Worm (Caenorhabditis elegans) whole organism, young adult: ENCODE data around the gene srx-93.

Experiments
- B0035.1 ChIP-seq: sonication (generic microtip); optimal IDR thresholded peaks from 2 replicates; lab custom pipeline; 2016; ENCODE audit warnings: missing genetic modification characterization, mild to moderate bottlenecking, missing compliant biosample characterization, missing genotype, missing genetic modification reagents
- B0336.3 ChIP-seq: fragments of 200-800 bp; sonication (Bioruptor generic); IDR thresholded peaks from 2 replicates; pipeline ENCODE4 v1.3.6; 2022; ENCODE audit warnings: missing genetic modification characterization, missing compliant biosample characterization
- C06A6.2 ChIP-seq: fragments of 200-800 bp; sonication (Bioruptor generic); conservative IDR thresholded peaks from 2 replicates; pipeline ENCODE4 v1.3.6; 2022; ENCODE audit warnings: missing genetic modification characterization, missing compliant biosample characterization
- D2030.7 ChIP-seq: fragments of 200-800 bp; sonication (Bioruptor generic); IDR thresholded peaks from 2 replicates; pipeline ENCODE4 v1.3.6; 2022; ENCODE audit warnings: missing genetic modification reagents, missing genetic modification characterization, missing compliant biosample characterization
- F10E7.11 ChIP-seq: sonication (generic microtip); optimal IDR thresholded peaks from 2 replicates; lab custom pipeline; 2017; ENCODE audit warnings: mild to moderate bottlenecking, missing genetic modification characterization, moderate library complexity, missing compliant biosample characterization
- F37B4.10 ChIP-seq: fragments of 200-800 bp; sonication (Bioruptor generic); IDR thresholded peaks from 2 replicates; pipeline ENCODE4 v1.3.6; 2022; ENCODE audit warnings: missing genetic modification characterization, missing compliant biosample characterization
- F49E8.2 ChIP-seq: sonication (generic microtip); optimal IDR thresholded peaks from 3 replicates; lab custom pipeline; 2017; ENCODE audit warnings: missing genetic modification characterization, mild to moderate bottlenecking, missing compliant biosample characterization, antibody characterized with exemption, moderate library complexity; ENCODE audit not compliant: insufficient read depth
- F52B5.7 ChIP-seq: sonication (generic microtip); optimal IDR thresholded peaks from 2 replicates; lab custom pipeline; 2016; ENCODE audit warnings: mild to moderate bottlenecking, missing genetic modification characterization, missing compliant biosample characterization
- K12H6.12 ChIP-seq: fragments of 200-800 bp; sonication (Bioruptor generic); optimal IDR thresholded peaks from 2 replicates; lab custom pipeline; 2018; ENCODE audit warnings: mild to moderate bottlenecking, missing genetic modification characterization, missing compliant biosample characterization
- Y53F4B.3 ChIP-seq: fragments of 200-800 bp; sonication (Bioruptor generic); IDR thresholded peaks from 2 replicates; pipeline ENCODE4 v1.3.6; 2022; ENCODE audit warnings: missing genetic modification reagents, missing genetic modification characterization, missing compliant biosample characterization
- Y56A3A.18 ChIP-seq: fragments of 200-800 bp; sonication (Bioruptor generic); IDR thresholded peaks from 2 replicates; pipeline ENCODE4 v1.3.6; 2022; ENCODE audit warnings: missing genetic modification reagents, missing genetic modification characterization, missing compliant biosample characterization
- Y79H2A.3 ChIP-seq: fragments of 200-800 bp; sonication (Bioruptor generic); conservative IDR thresholded peaks from 2 replicates; pipeline ENCODE4 v1.3.6; 2022; ENCODE audit warnings: missing genetic modification reagents, missing genetic modification characterization, missing compliant biosample characterization
- ZK185.1 ChIP-seq: sonication (generic microtip); optimal IDR thresholded peaks from 2 replicates; lab custom pipeline; 2016; ENCODE audit warnings: mild to moderate bottlenecking, missing genetic modification characterization, missing compliant biosample characterization; ENCODE audit not compliant: poor library complexity, severe bottlenecking
- akir-1 ChIP-seq: fragments of 200-800 bp; sonication (Bioruptor generic); optimal IDR thresholded peaks from 2 replicates; lab custom pipeline; 2018; ENCODE audit warnings: mild to moderate bottlenecking, missing genetic modification characterization, moderate library complexity, missing compliant biosample characterization
- aptf-2 ChIP-seq: fragments of 200-800 bp; sonication (Bioruptor generic); conservative IDR thresholded peaks from 2 replicates; pipeline ENCODE4 v1.3.6; 2022; ENCODE audit warnings: missing genetic modification reagents, missing genetic modification characterization, missing compliant biosample characterization
- aptf-3 ChIP-seq: fragments of 200-800 bp; sonication (Bioruptor generic); IDR thresholded peaks from 2 replicates; pipeline ENCODE4 v1.3.6; 2022; ENCODE audit warnings: missing genetic modification characterization, missing compliant biosample characterization
- attf-3 ChIP-seq: fragments of 200-800 bp; sonication (Bioruptor generic); conservative IDR thresholded peaks from 2 replicates; pipeline ENCODE4 v1.3.6; 2022; ENCODE audit warnings: missing genetic modification reagents, missing genetic modification characterization, missing compliant biosample characterization
- attf-5 ChIP-seq: fragments of 200-800 bp; sonication (Bioruptor generic); optimal IDR thresholded peaks from 2 replicates; lab custom pipeline; 2018; ENCODE audit warnings: mild to moderate bottlenecking, missing genetic modification characterization, missing compliant biosample characterization
- bed-2 ChIP-seq: fragments of 200-800 bp; sonication (Bioruptor generic); IDR thresholded peaks from 2 replicates; pipeline ENCODE4 v1.3.6; 2022; ENCODE audit warnings: missing genetic modification reagents, missing genetic modification characterization, missing compliant biosample characterization
- cebp-1 ChIP-seq, 2 experiments: fragments of 200-800 bp in 1 of 2; sonication (Bioruptor generic) in 1 of 2; sonication (generic microtip) in 1 of 2; IDR thresholded peaks in 1 of 2; optimal IDR thresholded peaks in 1 of 2; 2 replicates each; pipeline versions ENCODE4 v1.3.6 to Lab custom; 2017 to 2022; ENCODE audit warnings: missing compliant biosample characterization in 2 of 2, missing genetic modification characterization in 2 of 2, mild to moderate bottlenecking in 1 of 2, missing genetic modification reagents in 1 of 2, moderate library complexity in 1 of 2
- ceh-40 ChIP-seq: fragments of 200-800 bp; sonication (Bioruptor generic); IDR thresholded peaks from 2 replicates; pipeline ENCODE4 v1.3.6; 2022; ENCODE audit warnings: missing genetic modification characterization, missing compliant biosample characterization
- ceh-79 ChIP-seq: sonication (generic microtip); optimal IDR thresholded peaks from 2 replicates; lab custom pipeline; 2017; ENCODE audit warnings: mild to moderate bottlenecking, missing genetic modification characterization, missing compliant biosample characterization
- dpff-1 ChIP-seq: sonication (generic microtip); optimal IDR thresholded peaks from 2 replicates; lab custom pipeline; 2017; ENCODE audit warnings: mild to moderate bottlenecking, missing genetic modification characterization, missing compliant biosample characterization
- dpl-1 ChIP-seq: fragments of 150-350 bp; optimal IDR thresholded peaks from 2 replicates; lab custom pipeline; 2014; ENCODE audit warnings: missing biosample characterization, missing genetic modification reagents, missing genetic modification characterization
- egl-18 ChIP-seq: fragments of 200-800 bp; sonication (Bioruptor generic); IDR thresholded peaks from 2 replicates; pipeline ENCODE4 v1.3.6; 2022; ENCODE audit warnings: missing genetic modification reagents, missing genetic modification characterization, missing compliant biosample characterization
- ekl-4 ChIP-seq: fragments of 200-800 bp; sonication (Bioruptor generic); IDR thresholded peaks from 2 replicates; pipeline ENCODE4 v1.3.6; 2022; ENCODE audit warnings: missing genetic modification reagents, missing genetic modification characterization, missing compliant biosample characterization
- gei-17 ChIP-seq: fragments of 200-800 bp; sonication (Bioruptor generic); optimal IDR thresholded peaks from 2 replicates; lab custom pipeline; 2018; ENCODE audit warnings: mild to moderate bottlenecking, missing genetic modification characterization, missing compliant biosample characterization
- hlh-26 ChIP-seq: fragments of 200-800 bp; sonication (Bioruptor generic); conservative IDR thresholded peaks from 2 replicates; pipeline ENCODE4 v1.3.6; 2022; ENCODE audit warnings: missing genetic modification reagents, missing genetic modification characterization, missing compliant biosample characterization
- let-526 ChIP-seq: fragments of 200-800 bp; sonication (Bioruptor generic); IDR thresholded peaks from 2 replicates; pipeline ENCODE4 v1.3.6; 2022; ENCODE audit warnings: missing genetic modification reagents, missing genetic modification characterization, missing compliant biosample characterization
- lin-40 ChIP-seq: sonication (generic microtip); optimal IDR thresholded peaks from 2 replicates; lab custom pipeline; 2016; ENCODE audit warnings: missing genetic modification characterization, mild to moderate bottlenecking, missing compliant biosample characterization, missing genotype, missing genetic modification reagents
- lin-54 ChIP-seq: fragments of 200-800 bp; sonication (Bioruptor generic); optimal IDR thresholded peaks from 2 replicates; lab custom pipeline; 2018; ENCODE audit warnings: mild to moderate bottlenecking, missing genetic modification characterization, missing compliant biosample characterization
- lsl-1 ChIP-seq: fragments of 200-800 bp; sonication (Bioruptor generic); optimal IDR thresholded peaks from 2 replicates; lab custom pipeline; 2018; ENCODE audit warnings: mild to moderate bottlenecking, missing genetic modification characterization, moderate library complexity, missing compliant biosample characterization
- lsy-27 ChIP-seq: sonication (generic microtip); optimal IDR thresholded peaks from 2 replicates; lab custom pipeline; 2017; ENCODE audit warnings: missing genetic modification characterization, mild to moderate bottlenecking, missing compliant biosample characterization, antibody characterized with exemption, missing genotype, borderline replicate concordance; ENCODE audit not compliant: insufficient read depth
- mcd-1 ChIP-seq: fragments of 200-800 bp; sonication (Bioruptor generic); IDR thresholded peaks from 2 replicates; pipeline ENCODE4 v1.3.6; 2022; ENCODE audit warnings: missing genetic modification reagents, missing genetic modification characterization, missing compliant biosample characterization
- mel-28 ChIP-seq: sonication (generic microtip); optimal IDR thresholded peaks from 2 replicates; lab custom pipeline; 2016; ENCODE audit warnings: borderline replicate concordance, mild to moderate bottlenecking, missing genetic modification characterization, missing compliant biosample characterization
- mes-4 ChIP-seq: sonication (generic microtip); optimal IDR thresholded peaks from 2 replicates; lab custom pipeline; 2016; ENCODE audit warnings: missing genotype, missing genetic modification characterization, missing compliant biosample characterization
- nfyb-1 ChIP-seq: fragments of 200-800 bp; sonication (Bioruptor generic); IDR thresholded peaks from 2 replicates; pipeline ENCODE4 v1.3.6; 2022; ENCODE audit warnings: missing genetic modification reagents, missing genetic modification characterization, missing compliant biosample characterization
- nhr-179 ChIP-seq: sonication (generic microtip); optimal IDR thresholded peaks from 2 replicates; lab custom pipeline; 2016; ENCODE audit warnings: mild to moderate bottlenecking, missing genetic modification characterization, missing compliant biosample characterization
- sea-2 ChIP-seq: fragments of 200-800 bp; sonication (Bioruptor generic); IDR thresholded peaks from 2 replicates; pipeline ENCODE4 v1.3.6; 2022; ENCODE audit warnings: missing genetic modification characterization, missing compliant biosample characterization
- snpc-1.3 ChIP-seq: sonication (generic microtip); optimal IDR thresholded peaks from 2 replicates; lab custom pipeline; 2017; ENCODE audit warnings: missing genetic modification characterization, mild to moderate bottlenecking, missing compliant biosample characterization, antibody characterized with exemption, moderate library complexity, missing genotype, missing genetic modification reagents; ENCODE audit not compliant: insufficient read depth
- snpc-3.4 ChIP-seq: sonication (generic microtip); optimal IDR thresholded peaks from 2 replicates; lab custom pipeline; 2017; ENCODE audit warnings: missing genetic modification characterization, mild to moderate bottlenecking, missing compliant biosample characterization, antibody characterized with exemption, moderate library complexity, missing genotype, missing genetic modification reagents
- sptf-2 ChIP-seq: fragments of 200-800 bp; sonication (Bioruptor generic); optimal IDR thresholded peaks from 2 replicates; lab custom pipeline; 2018; ENCODE audit warnings: mild to moderate bottlenecking, missing genetic modification characterization, missing compliant biosample characterization
- tlf-1 ChIP-seq: fragments of 200-800 bp; sonication (Bioruptor generic); optimal IDR thresholded peaks from 2 replicates; lab custom pipeline; 2018; ENCODE audit warnings: mild to moderate bottlenecking, missing genetic modification characterization, missing compliant biosample characterization
- xnd-1 ChIP-seq: sonication (generic microtip); optimal IDR thresholded peaks from 2 replicates; lab custom pipeline; 2016; ENCODE audit warnings: missing genotype, missing genetic modification reagents, missing genetic modification characterization, missing compliant biosample characterization
- ztf-22 ChIP-seq: fragments of 200-800 bp; sonication (Bioruptor generic); optimal IDR thresholded peaks from 2 replicates; lab custom pipeline; 2018; ENCODE audit warnings: mild to moderate bottlenecking, missing genetic modification characterization, moderate library complexity, missing compliant biosample characterization
- ztf-25 ChIP-seq: fragments of 200-800 bp; sonication (Bioruptor generic); IDR thresholded peaks from 2 replicates; pipeline ENCODE4 v1.3.6; 2022; ENCODE audit warnings: missing genetic modification reagents, missing genetic modification characterization, missing compliant biosample characterization
- ztf-3 ChIP-seq: fragments of 200-800 bp; sonication (Bioruptor generic); optimal IDR thresholded peaks from 2 replicates; lab custom pipeline; 2018; ENCODE audit warnings: mild to moderate bottlenecking, missing genetic modification characterization, missing compliant biosample characterization
- ztf-6 ChIP-seq: fragments of 200-800 bp; sonication (Bioruptor generic); IDR thresholded peaks from 2 replicates; pipeline ENCODE4 v1.3.6; 2022; ENCODE audit warnings: missing genetic modification reagents, missing genetic modification characterization, missing compliant biosample characterization

srx-93 gene

DNA sequence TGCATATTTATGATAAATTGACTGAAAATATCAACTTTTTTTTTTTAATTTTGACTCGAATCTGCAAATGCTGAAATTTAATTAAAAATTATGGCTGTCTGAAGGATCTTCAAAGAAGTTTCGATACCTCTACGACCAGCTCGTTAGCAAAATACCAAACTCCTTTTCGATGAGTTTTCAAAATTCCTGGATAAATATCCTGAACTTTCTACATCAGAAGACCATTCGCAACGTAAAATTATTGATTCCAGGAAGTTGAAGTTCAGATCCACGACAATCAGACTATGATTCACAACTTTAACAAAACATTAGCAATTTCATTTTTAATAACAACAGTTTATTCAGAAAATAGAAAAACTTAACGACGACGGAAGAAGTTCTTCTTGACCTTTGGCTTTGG lies 35.5 kb downstream of the srx-93 start (continued):
- TF ChIP-seq ztf-22 (GFP tag; lab: Kevin White, UChicago) (no peak), tlf-1 (peak; percentile 73), egl-18 (GFP tag; lab: Robert Waterston, UW) (no peak), xnd-1 (tag; lab: Kevin White, UChicago) (peak; percentile 48), snpc-3.4 (tag; lab: Kevin White, UChicago) (peak; percentile 53), lin-54 (GFP tag; lab: Kevin White, UChicago) (peak; percentile 54), C06A6.2 (GFP tag; lab: Robert Waterston, UW) (no peak), sea-2 (no peak), ztf-25 (GFP tag; lab: Robert Waterston, UW) (peak; percentile 35; the same call in 1 of the 2 replicates), akir-1 (GFP tag; lab: Kevin White, UChicago) (no peak), mes-4 (tag; lab: Kevin White, UChicago) (no peak), B0035.1 (tag; lab: Kevin White, UChicago) (peak; percentile 14), nfyb-1 (GFP tag; lab: Robert Waterston, UW) (peak; percentile 71), F52B5.7 (tag; lab: Kevin White, UChicago) (peak; percentile 9), gei-17 (GFP tag; lab: Kevin White, UChicago) (no peak), K12H6.12 (tag; lab: Kevin White, UChicago) (no peak), snpc-1.3 (tag; lab: Kevin White, UChicago) (peak; percentile 85), F37B4.10 (no peak), nhr-179 (no peak), cebp-1 (GFP tag; IDR thresholded peaks at IDR 0.05; lab: Robert Waterston, UW) (no peak), cebp-1 (tag; optimal IDR thresholded peaks at IDR 0.05; lab: Kevin White, UChicago) (peak; percentile 41), lsl-1 (GFP tag; lab: Kevin White, UChicago) (peak; percentile 48), ceh-79 (tag; lab: Kevin White, UChicago) (peak; percentile 2), F49E8.2 (tag; lab: Kevin White, UChicago) (peak; percentile 77), Y79H2A.3 (GFP tag; lab: Robert Waterston, UW) (peak; percentile 68), hlh-26 (GFP tag; lab: Robert Waterston, UW) (no peak), Y56A3A.18 (GFP tag; lab: Robert Waterston, UW) (no peak), ceh-40 (GFP tag; lab: Robert Waterston, UW) (no peak), dpl-1 (no peak), dpff-1 (no peak), sptf-2 (no peak), bed-2 (no peak), let-526 (GFP tag; lab: Robert Waterston, UW) (no peak), ZK185.1 (no peak), aptf-2 (GFP tag; lab: Robert Waterston, UW) (no peak), ekl-4 (GFP tag; lab: Robert Waterston, UW) (peak; percentile 79; the same call in 1 of the 2 replicates), ztf-3 (GFP tag; lab: Kevin White, UChicago) (no peak), ztf-6 (GFP tag; lab: Robert Waterston, UW) (no peak), F10E7.11 (tag; lab: Kevin White, UChicago) (no peak), lsy-27 (tag; lab: Kevin White, UChicago) (no peak), mel-28 (tag; lab: Kevin White, UChicago) (no peak), mcd-1 (GFP tag; lab: Robert Waterston, UW) (peak; percentile 29; the same call in 1 of the 2 replicates), attf-5 (GFP tag; lab: Kevin White, UChicago) (no peak), B0336.3 (GFP tag; lab: Robert Waterston, UW) (peak; percentile 93), Y53F4B.3 (no peak), D2030.7 (GFP tag; lab: Robert Waterston, UW) (peak; percentile 88), lin-40 (no peak), attf-3 (GFP tag; lab: Robert Waterston, UW) (peak; percentile 19; the same call in 1 of the 2 replicates), aptf-3 (peak; percentile 81)
